Worm (Caenorhabditis elegans) whole organism, L4 larva: Measurements from ENCODE around the gene unc-6.
A peak's percentile ranks its signal among the peaks of the same experiment; 100 is the strongest.

ENCODE experiments used
- F10B5.3 ChIP-seq: sonication (generic microtip); optimal IDR thresholded peaks from 2 replicates; lab custom pipeline; 2016; ENCODE audit warnings: mild to moderate bottlenecking, missing genetic modification characterization, missing compliant biosample characterization
- F49E8.2 ChIP-seq: sonication (generic microtip); optimal IDR thresholded peaks from 2 replicates; lab custom pipeline; 2016; ENCODE audit warnings: missing compliant biosample characterization, mild to moderate bottlenecking, missing genetic modification characterization, borderline replicate concordance
- Y75B8A.6 ChIP-seq: fragments of 200-800 bp; sonication (Bioruptor generic); IDR thresholded peaks from 2 replicates; pipeline ENCODE4 v1.3.6; 2022; ENCODE audit warnings: missing genetic modification reagents, missing genetic modification characterization, missing compliant biosample characterization
- ZK337.2 ChIP-seq: fragments of 200-800 bp; sonication (Bioruptor generic); IDR thresholded peaks from 2 replicates; pipeline ENCODE4 v1.3.6; 2022; ENCODE audit warnings: missing genetic modification reagents, missing genetic modification characterization, missing compliant biosample characterization
- aha-1 ChIP-seq: fragments of 150-350 bp; peaks from one replicate; lab custom pipeline; 2014; ENCODE audit warnings: missing biosample characterization, missing genetic modification characterization
- aly-2 ChIP-seq: sonication (generic microtip); optimal IDR thresholded peaks from 2 replicates; lab custom pipeline; 2018; ENCODE audit warnings: missing biosample characterization, missing genetic modification characterization
- ama-1 ChIP-seq: fragments of 150-350 bp; optimal IDR thresholded peaks from 2 replicates; lab custom pipeline; 2014; ENCODE audit warnings: inconsistent platforms, mixed read lengths
- ceh-20 ChIP-seq: fragments of 200-800 bp; sonication (Bioruptor generic); IDR thresholded peaks from 2 replicates; pipeline ENCODE4 v1.3.6; 2022; ENCODE audit warnings: missing genetic modification reagents, missing genetic modification characterization, missing compliant biosample characterization
- daf-16 ChIP-seq, 3 experiments: sonication (generic microtip); optimal IDR thresholded peaks; 2 replicates each; lab custom pipeline; 2016 to 2017; ENCODE audit warnings: missing genetic modification characterization in 3 of 3, missing genetic modification reagents in 3 of 3, mild to moderate bottlenecking in 2 of 3, missing compliant biosample characterization in 2 of 3, missing biosample characterization in 1 of 3, moderate library complexity in 1 of 3
- dmd-6 ChIP-seq: fragments of 200-800 bp; sonication (Bioruptor generic); IDR thresholded peaks from 2 replicates; pipeline ENCODE4 v1.3.6; 2022; ENCODE audit warnings: missing genetic modification reagents, missing genetic modification characterization, missing compliant biosample characterization
- dmd-8 ChIP-seq: fragments of 200-800 bp; sonication (Bioruptor generic); IDR thresholded peaks from 2 replicates; pipeline ENCODE4 v1.3.6; 2022; ENCODE audit warnings: missing genetic modification characterization, missing compliant biosample characterization
- dve-1 ChIP-seq: sonication (generic microtip); optimal IDR thresholded peaks from 2 replicates; lab custom pipeline; 2017; ENCODE audit warnings: antibody characterized with exemption, mild to moderate bottlenecking, missing genetic modification characterization, missing compliant biosample characterization; ENCODE audit not compliant: insufficient read depth
- egl-27 ChIP-seq: sonication (generic microtip); optimal IDR thresholded peaks from 3 replicates; lab custom pipeline; 2017; ENCODE audit warnings: missing biosample characterization, missing genetic modification reagents, missing genetic modification characterization
- gei-8 ChIP-seq: fragments of 200-800 bp; sonication (Bioruptor generic); optimal IDR thresholded peaks from 2 replicates; lab custom pipeline; 2018; ENCODE audit warnings: mild to moderate bottlenecking, missing genetic modification characterization, missing compliant biosample characterization
- hif-1 ChIP-seq, 2 experiments: sonication (generic microtip); optimal IDR thresholded peaks; 2 replicates each; lab custom pipeline; 2016 to 2017; ENCODE audit warnings: missing compliant biosample characterization in 2 of 2, missing genetic modification characterization in 2 of 2, missing genetic modification reagents in 2 of 2, missing genotype in 2 of 2, mild to moderate bottlenecking in 1 of 2
- hlh-11 ChIP-seq: fragments of 200-800 bp; sonication (Bioruptor generic); optimal IDR thresholded peaks from 2 replicates; lab custom pipeline; 2018; ENCODE audit warnings: mild to moderate bottlenecking, missing genetic modification characterization, missing compliant biosample characterization
- hlh-30 ChIP-seq: sonication (generic microtip); optimal IDR thresholded peaks from 2 replicates; lab custom pipeline; 2017; ENCODE audit warnings: antibody characterized with exemption, mild to moderate bottlenecking, missing genetic modification characterization, missing compliant biosample characterization; ENCODE audit not compliant: insufficient read depth
- lin-15B ChIP-seq: fragments of 150-350 bp; sonication (generic microtip); optimal IDR thresholded peaks from 3 replicates; lab custom pipeline; 2014; ENCODE audit warnings: missing biosample characterization, missing genetic modification characterization
- lin-39 ChIP-seq: fragments of 150-350 bp; optimal IDR thresholded peaks from 2 replicates; lab custom pipeline; 2014; ENCODE audit warnings: missing biosample characterization, missing genetic modification reagents, missing genetic modification characterization
- madf-9 ChIP-seq: fragments of 200-800 bp; sonication (Bioruptor generic); conservative IDR thresholded peaks from 2 replicates; pipeline ENCODE4 v1.3.6; 2022; ENCODE audit warnings: missing genetic modification reagents, missing genetic modification characterization, missing compliant biosample characterization
- mdl-1 ChIP-seq, 2 experiments: fragments of 150-350 bp in 1 of 2; sonication (generic microtip) in 1 of 2; optimal IDR thresholded peaks; 2 replicates each; lab custom pipeline; 2014 to 2017; ENCODE audit warnings: missing biosample characterization in 2 of 2, missing genetic modification characterization in 2 of 2
- mep-1 ChIP-seq: fragments of 150-350 bp; sonication (generic microtip); optimal IDR thresholded peaks from 3 replicates; lab custom pipeline; 2014; ENCODE audit warnings: missing biosample characterization, missing genetic modification characterization
- mxl-2 ChIP-seq: fragments of 200-800 bp; sonication (Bioruptor generic); conservative IDR thresholded peaks from 2 replicates; pipeline ENCODE4 v1.3.6; 2022; ENCODE audit warnings: missing genetic modification reagents, missing genetic modification characterization, missing compliant biosample characterization
- mxl-3 ChIP-seq: fragments of 200-800 bp; sonication (Bioruptor generic); optimal IDR thresholded peaks from 2 replicates; lab custom pipeline; 2018; ENCODE audit warnings: mild to moderate bottlenecking, missing genetic modification characterization, missing compliant biosample characterization
- nhr-11 ChIP-seq: fragments of 150-350 bp; optimal IDR thresholded peaks from 2 replicates; lab custom pipeline; 2014; ENCODE audit warnings: missing biosample characterization, missing genetic modification characterization
- nhr-25 ChIP-seq: sonication (generic microtip); optimal IDR thresholded peaks from 2 replicates; lab custom pipeline; 2017; ENCODE audit warnings: missing genetic modification characterization, mild to moderate bottlenecking, missing compliant biosample characterization, antibody characterized with exemption, moderate library complexity, borderline replicate concordance; ENCODE audit not compliant: insufficient read depth
- nhr-28 ChIP-seq: fragments of 150-350 bp; optimal IDR thresholded peaks from 2 replicates; lab custom pipeline; 2014; ENCODE audit warnings: missing biosample characterization, missing genetic modification characterization
- nhr-41 ChIP-seq: fragments of 200-800 bp; sonication (Bioruptor generic); IDR thresholded peaks from 2 replicates; pipeline ENCODE4 v1.3.6; 2022; ENCODE audit warnings: missing genetic modification reagents, missing genetic modification characterization, missing compliant biosample characterization
- nhr-48 ChIP-seq: sonication (generic microtip); optimal IDR thresholded peaks from 2 replicates; lab custom pipeline; 2016; ENCODE audit warnings: mild to moderate bottlenecking, missing genetic modification characterization, missing compliant biosample characterization
- nhr-76 ChIP-seq: fragments of 150-350 bp; optimal IDR thresholded peaks from 2 replicates; lab custom pipeline; 2014; ENCODE audit warnings: missing biosample characterization, missing genetic modification characterization
- pha-4 ChIP-seq, 2 experiments: fragments of 150-350 bp in 1 of 2; fragments of 200-800 bp in 1 of 2; sonication (Bioruptor generic) in 1 of 2; IDR thresholded peaks in 1 of 2; optimal IDR thresholded peaks in 1 of 2; 2 replicates each; pipeline versions ENCODE4 v1.3.6 to Lab custom; 2014 to 2022; ENCODE audit warnings: missing genetic modification characterization in 2 of 2, missing genetic modification reagents in 2 of 2, missing biosample characterization in 1 of 2, missing compliant biosample characterization in 1 of 2
- php-3 ChIP-seq: fragments of 200-800 bp; sonication (Bioruptor generic); IDR thresholded peaks from 2 replicates; pipeline ENCODE4 v1.3.6; 2022; ENCODE audit warnings: missing genetic modification reagents, missing genetic modification characterization, missing compliant biosample characterization
- pqm-1 ChIP-seq: sonication (generic microtip); optimal IDR thresholded peaks from 2 replicates; lab custom pipeline; 2017; ENCODE audit warnings: missing biosample characterization, missing genetic modification characterization
- set-16 ChIP-seq: fragments of 200-800 bp; sonication (Bioruptor generic); IDR thresholded peaks from 2 replicates; pipeline ENCODE4 v1.3.6; 2022; ENCODE audit warnings: missing genetic modification reagents, missing genetic modification characterization, missing compliant biosample characterization
- tra-1 ChIP-seq: fragments of 200-800 bp; sonication (Bioruptor generic); IDR thresholded peaks from 2 replicates; pipeline ENCODE4 v1.3.6; 2022; ENCODE audit warnings: missing genetic modification reagents, missing genetic modification characterization, missing compliant biosample characterization
- unc-62 ChIP-seq, 3 experiments: fragments of 150-350 bp in 1 of 3; sonication (generic microtip); optimal IDR thresholded peaks in 2 of 3; peaks in 1 of 3; 1 replicate in 1 of 3; 2 replicates in 2 of 3; lab custom pipeline; 2014 to 2017; ENCODE audit warnings: missing biosample characterization in 3 of 3, missing genetic modification characterization in 3 of 3, missing genetic modification reagents in 3 of 3, missing genotype in 1 of 3

The unc-6 gene

ce11 chrX:6924461-6924860, 35.0 kb downstream of the unc-6 start, which contains the start of gene otpl-3:
Gene otpl-3 (minus strand): TSS chrX:6924764.
- peak; percentile 75 for TF ChIP-seq pqm-1 (tag; lab: Kevin White, UChicago)
- peak; percentile 47 for TF ChIP-seq hlh-11 (tag; lab: Kevin White, UChicago)
- TF ChIP-seq F10B5.3 (tag; lab: Kevin White, UChicago), result no peak
- peak; percentile 20 for TF ChIP-seq mxl-3 (GFP tag; lab: Kevin White, UChicago)
- peak; percentile 54 for TF ChIP-seq nhr-28 (tag; lab: Kevin White, UChicago)
- peak; percentile 34; the same call in 1 of the 2 replicates for TF ChIP-seq dmd-6 (GFP tag; lab: Robert Waterston, UW)
- TF ChIP-seq dve-1 (tag; lab: Kevin White, UChicago), result peak; percentile 5
- TF ChIP-seq aha-1 (tag; lab: Kevin White, UChicago), result peak; percentile 76
- TF ChIP-seq ama-1 (lab: Kevin White, UChicago), result no peak
- TF ChIP-seq daf-16 (GFP tag; optimal IDR thresholded peaks at IDR 0.05; lab: Kevin White, UChicago), result no peak
- peak; percentile 24 for TF ChIP-seq daf-16 (tag; optimal IDR thresholded peaks at IDR 0.05; lab: Kevin White, UChicago)
- TF ChIP-seq, all 104 proteins: peak for 8

ce11 chrX:6926952-6927351, 37.5 kb downstream of the unc-6 start:
- peak; percentile 81 for TF ChIP-seq aha-1 (tag; lab: Kevin White, UChicago)
- TF ChIP-seq hlh-11 (tag; lab: Kevin White, UChicago), result peak; percentile 31
- TF ChIP-seq gei-8, result no peak
- peak; percentile 61 for TF ChIP-seq dve-1 (tag; lab: Kevin White, UChicago)
- peak; percentile 64 for TF ChIP-seq pqm-1 (tag; lab: Kevin White, UChicago)
- TF ChIP-seq unc-62 (GFP tag; optimal IDR thresholded peaks at IDR 0.05 in 1 of 2; lab: Kevin White, UChicago), result peak in 1 of 2 experiments; percentile 70
- no peak for TF ChIP-seq unc-62 (tag; optimal IDR thresholded peaks at IDR 0.05; lab: Kevin White, UChicago)
- TF ChIP-seq daf-16 (GFP tag; optimal IDR thresholded peaks at IDR 0.05; lab: Kevin White, UChicago), result no peak
- peak; percentile 92 for TF ChIP-seq daf-16 (tag; optimal IDR thresholded peaks at IDR 0.05; lab: Kevin White, UChicago)
- TF ChIP-seq set-16 (GFP tag; lab: Robert Waterston, UW), result no peak
- TF ChIP-seq nhr-25 (tag; lab: Kevin White, UChicago), result no peak
- no peak for TF ChIP-seq nhr-41 (GFP tag; lab: Robert Waterston, UW)

ce11 chrX:6928578-6928977, 39.1 kb downstream of the unc-6 start, which contains the start of gene F14B8.5:
Gene F14B8.5 (minus strand): TSS chrX:6928704.
- peak; percentile 45 for TF ChIP-seq hlh-11 (tag; lab: Kevin White, UChicago)
- no peak for TF ChIP-seq nhr-11 (tag; lab: Kevin White, UChicago)
- peak; percentile 11 for TF ChIP-seq nhr-28 (tag; lab: Kevin White, UChicago)
- peak; percentile 22; the same call in 1 of the 2 replicates for TF ChIP-seq dmd-6 (GFP tag; lab: Robert Waterston, UW)
- TF ChIP-seq daf-16 (GFP tag; optimal IDR thresholded peaks at IDR 0.05; lab: Kevin White, UChicago), result no peak
- TF ChIP-seq daf-16 (tag; optimal IDR thresholded peaks at IDR 0.05; lab: Kevin White, UChicago), result peak; percentile 46
- no peak for TF ChIP-seq nhr-76 (tag; lab: Kevin White, UChicago)
- no peak for TF ChIP-seq mxl-2 (GFP tag; lab: Robert Waterston, UW)
- peak; percentile 87 for TF ChIP-seq aha-1 (tag; lab: Kevin White, UChicago)
- peak; percentile 14 for TF ChIP-seq pqm-1 (tag; lab: Kevin White, UChicago)
- TF ChIP-seq dve-1 (tag; lab: Kevin White, UChicago), result peak; percentile 1

ce11 chrX:6932134-6932533, 42.7 kb downstream of the unc-6 start, which contains the start of gene F14B8.6:
Gene F14B8.6 (minus strand): TSS chrX:6932425.
- TF ChIP-seq mxl-3 (GFP tag; lab: Kevin White, UChicago), result peak; percentile 10
- TF ChIP-seq pha-4 (GFP tag; IDR thresholded peaks at IDR 0.05; lab: Robert Waterston, UW), result no peak
- TF ChIP-seq pha-4 (tag; optimal IDR thresholded peaks at IDR 0.05; lab: Kevin White, UChicago), result peak; percentile 3
- no peak for TF ChIP-seq dmd-8
- TF ChIP-seq mep-1 (tag; lab: Kevin White, UChicago), result peak; percentile 23
- peak; percentile 43 for TF ChIP-seq nhr-28 (tag; lab: Kevin White, UChicago)
- TF ChIP-seq hlh-30 (tag; lab: Kevin White, UChicago), result peak; percentile 9
- TF ChIP-seq lin-15B (tag; lab: Kevin White, UChicago), result no peak
- no peak for TF ChIP-seq daf-16 (GFP tag; optimal IDR thresholded peaks at IDR 0.05; lab: Kevin White, UChicago)
- TF ChIP-seq daf-16 (tag; optimal IDR thresholded peaks at IDR 0.05; lab: Kevin White, UChicago), result peak; percentile 78
- TF ChIP-seq Y75B8A.6 (GFP tag; lab: Robert Waterston, UW), result no peak
- TF ChIP-seq aha-1 (tag; lab: Kevin White, UChicago), result peak; percentile 13
- no peak for TF ChIP-seq ceh-20 (GFP tag; lab: Robert Waterston, UW)
- TF ChIP-seq madf-9 (GFP tag; lab: Robert Waterston, UW), result no peak
- TF ChIP-seq nhr-41 (GFP tag; lab: Robert Waterston, UW), result no peak
- peak; percentile 84 for TF ChIP-seq dmd-6 (GFP tag; lab: Robert Waterston, UW)
- 0 out of 2 replicates have a peak, but pooled peaks have one; percentile 15 for TF ChIP-seq tra-1 (GFP tag; lab: Robert Waterston, UW)
- peak; percentile 17 for TF ChIP-seq pqm-1 (tag; lab: Kevin White, UChicago)
- no peak for TF ChIP-seq F49E8.2 (tag; lab: Kevin White, UChicago)
- TF ChIP-seq lin-39 (tag; lab: Kevin White, UChicago), result no peak
- TF ChIP-seq ZK337.2 (GFP tag; lab: Robert Waterston, UW), result no peak
- no peak for TF ChIP-seq egl-27
- TF ChIP-seq hif-1 (tag; optimal IDR thresholded peaks at IDR 0.05; lab: Kevin White, UChicago), result no peak
- TF ChIP-seq mdl-1 (tag; optimal IDR thresholded peaks at IDR 0.05; lab: Kevin White, UChicago), result peak; percentile 48 to 68
- peak; percentile 36 for TF ChIP-seq dve-1 (tag; lab: Kevin White, UChicago)
- no peak for TF ChIP-seq aly-2 (tag; lab: Kevin White, UChicago)
- TF ChIP-seq nhr-48 (tag; lab: Kevin White, UChicago), result no peak
- peak; percentile 74 for TF ChIP-seq hlh-11 (tag; lab: Kevin White, UChicago)
- peak; percentile 69 for TF ChIP-seq php-3 (GFP tag; lab: Robert Waterston, UW)
